Fruit fly (Drosophila melanogaster) whole organism, prepupa: ENCODE data around the gene Arpc3B.

Source experiments
- Blimp-1 ChIP-seq: fragments of 200-800 bp; sonication (Bioruptor generic); optimal IDR thresholded peaks from 3 replicates; lab custom pipeline; 2017; ENCODE audit warnings: missing biosample characterization, missing genetic modification characterization, mild to moderate bottlenecking, moderate library complexity, missing genetic modification reagents
- CG10631 ChIP-seq: fragments of 200-800 bp; sonication (Bioruptor generic); optimal IDR thresholded peaks from 2 replicates; lab custom pipeline; 2016; ENCODE audit warnings: missing biosample characterization, missing genetic modification characterization
- CG10669 ChIP-seq: fragments of 200-800 bp; sonication (Bioruptor generic); optimal IDR thresholded peaks from 3 replicates; lab custom pipeline; 2018; ENCODE audit warnings: missing biosample characterization, mild to moderate bottlenecking, missing genetic modification characterization, moderate library complexity
- CG11762 ChIP-seq: fragments of 200-800 bp; sonication (Bioruptor generic); optimal IDR thresholded peaks from 3 replicates; lab custom pipeline; 2016; ENCODE audit warnings: missing biosample characterization, missing genetic modification characterization; ENCODE audit not compliant: insufficient read depth
- CG15336 ChIP-seq: fragments of 200-800 bp; sonication (Bioruptor generic); IDR thresholded peaks from 2 replicates; pipeline ENCODE4 v1.3.6; 2022; ENCODE audit warnings: missing biosample characterization, missing genetic modification characterization
- CG1621 ChIP-seq: fragments of 200-800 bp; sonication (Bioruptor generic); optimal IDR thresholded peaks from 3 replicates; lab custom pipeline; 2018; ENCODE audit warnings: missing biosample characterization, mild to moderate bottlenecking, missing genetic modification characterization
- CG16779 ChIP-seq: fragments of 200-800 bp; sonication (Bioruptor generic); optimal IDR thresholded peaks from 3 replicates; lab custom pipeline; 2017; ENCODE audit warnings: missing biosample characterization, mild to moderate bottlenecking, missing genetic modification characterization
- CG34406 ChIP-seq: fragments of 200-800 bp; sonication (Bioruptor generic); optimal IDR thresholded peaks from 3 replicates; lab custom pipeline; 2016; ENCODE audit warnings: missing biosample characterization, missing genetic modification characterization
- CG3919 ChIP-seq: fragments of 200-800 bp; sonication (Bioruptor generic); optimal IDR thresholded peaks from 3 replicates; lab custom pipeline; 2016; ENCODE audit warnings: missing biosample characterization, missing genetic modification characterization
- CG6163 ChIP-seq: fragments of 200-800 bp; sonication (Bioruptor generic); IDR thresholded peaks from 3 replicates; pipeline ENCODE4 v1.3.6; 2022; ENCODE audit warnings: missing biosample characterization, missing genetic modification characterization
- CG6792 ChIP-seq: fragments of 200-800 bp; sonication (Bioruptor generic); optimal IDR thresholded peaks from 3 replicates; lab custom pipeline; 2016; ENCODE audit warnings: missing biosample characterization, missing genetic modification characterization
- CG6808 ChIP-seq: fragments of 200-800 bp; sonication (Bioruptor generic); optimal IDR thresholded peaks from 3 replicates; lab custom pipeline; 2017; ENCODE audit warnings: missing biosample characterization, missing genetic modification characterization, mild to moderate bottlenecking, moderate library complexity, missing genetic modification reagents
- CG6854 ChIP-seq: fragments of 200-800 bp; sonication (Bioruptor generic); optimal IDR thresholded peaks from 2 replicates; lab custom pipeline; 2017; ENCODE audit warnings: missing biosample characterization, mild to moderate bottlenecking, missing genetic modification characterization
- CG7368 ChIP-seq: fragments of 200-800 bp; sonication (Bioruptor generic); optimal IDR thresholded peaks from 3 replicates; lab custom pipeline; 2016; ENCODE audit warnings: missing biosample characterization, missing genetic modification characterization
- CG8119 ChIP-seq: fragments of 200-800 bp; sonication (Bioruptor generic); IDR thresholded peaks from 3 replicates; pipeline ENCODE4 v1.3.6; 2022; ENCODE audit warnings: missing biosample characterization, missing genetic modification characterization
- CG8319 ChIP-seq: fragments of 200-800 bp; sonication (Bioruptor generic); optimal IDR thresholded peaks from 3 replicates; lab custom pipeline; 2016; ENCODE audit warnings: missing biosample characterization, missing genetic modification characterization
- CG8632 ChIP-seq: fragments of 200-800 bp; sonication (Bioruptor generic); optimal IDR thresholded peaks from 3 replicates; lab custom pipeline; 2016; ENCODE audit warnings: missing biosample characterization, missing genetic modification characterization
- Eip93F ChIP-seq: fragments of 200-800 bp; sonication (Bioruptor generic); optimal IDR thresholded peaks from 2 replicates; lab custom pipeline; 2016; ENCODE audit warnings: missing biosample characterization, mild to moderate bottlenecking, missing genetic modification characterization
- Ets21C ChIP-seq: fragments of 200-800 bp; sonication (Bioruptor generic); optimal IDR thresholded peaks from 3 replicates; lab custom pipeline; 2016; ENCODE audit warnings: missing biosample characterization, missing genetic modification characterization
- Gug ChIP-seq: fragments of 200-800 bp; sonication (Bioruptor generic); IDR thresholded peaks from 2 replicates; pipeline ENCODE4 v1.3.6; 2022; ENCODE audit warnings: missing biosample characterization, missing genetic modification characterization
- Hr39 ChIP-seq: fragments of 200-800 bp; sonication (Bioruptor generic); optimal IDR thresholded peaks from 2 replicates; lab custom pipeline; 2016; ENCODE audit warnings: missing biosample characterization, missing genetic modification characterization
- Lpt ChIP-seq: fragments of 200-800 bp; sonication (Bioruptor generic); optimal IDR thresholded peaks from 3 replicates; lab custom pipeline; 2016; ENCODE audit warnings: missing biosample characterization, missing genetic modification characterization
- Met ChIP-seq: fragments of 200-800 bp; sonication (Bioruptor generic); optimal IDR thresholded peaks from 3 replicates; lab custom pipeline; 2016; ENCODE audit warnings: missing biosample characterization, missing genetic modification characterization
- Smox ChIP-seq: fragments of 200-800 bp; sonication (Bioruptor generic); optimal IDR thresholded peaks from 3 replicates; lab custom pipeline; 2016; ENCODE audit warnings: missing biosample characterization, missing genetic modification characterization
- Sox102F ChIP-seq: fragments of 200-800 bp; sonication (Bioruptor generic); optimal IDR thresholded peaks from 2 replicates; lab custom pipeline; 2016; ENCODE audit warnings: missing biosample characterization, mild to moderate bottlenecking, missing genetic modification characterization
- Sox14 ChIP-seq: fragments of 200-800 bp; sonication (Bioruptor generic); optimal IDR thresholded peaks from 3 replicates; lab custom pipeline; 2016; ENCODE audit warnings: missing biosample characterization, missing genetic modification characterization
- Sox15 ChIP-seq: fragments of 200-800 bp; sonication (Bioruptor generic); optimal IDR thresholded peaks from 3 replicates; lab custom pipeline; 2016; ENCODE audit warnings: missing biosample characterization, missing genetic modification characterization
- achi ChIP-seq: fragments of 200-800 bp; sonication (Bioruptor generic); optimal IDR thresholded peaks from 3 replicates; lab custom pipeline; 2016; ENCODE audit warnings: missing biosample characterization, missing genetic modification characterization
- cyc ChIP-seq: fragments of 200-800 bp; sonication (Bioruptor generic); optimal IDR thresholded peaks from 3 replicates; lab custom pipeline; 2016; ENCODE audit warnings: missing biosample characterization, missing genetic modification characterization
- dac ChIP-seq: fragments of 200-800 bp; sonication (Bioruptor generic); optimal IDR thresholded peaks from 2 replicates; lab custom pipeline; 2017; ENCODE audit warnings: missing biosample characterization, mild to moderate bottlenecking, missing genetic modification characterization
- dsx ChIP-seq: fragments of 200-800 bp; optimal IDR thresholded peaks from 3 replicates; lab custom pipeline; 2019; ENCODE audit warnings: missing biosample characterization, mild to moderate bottlenecking, missing genetic modification characterization, moderate library complexity; ENCODE audit not compliant: poor library complexity, severe bottlenecking
- eg ChIP-seq: fragments of 200-800 bp; sonication (Bioruptor generic); IDR thresholded peaks from 3 replicates; pipeline ENCODE4 v1.3.6; 2022; ENCODE audit warnings: missing biosample characterization, missing genetic modification characterization
- esn ChIP-seq: fragments of 200-800 bp; sonication (Bioruptor generic); optimal IDR thresholded peaks from 2 replicates; lab custom pipeline; 2016; ENCODE audit warnings: missing biosample characterization, mild to moderate bottlenecking, missing genetic modification characterization, moderate library complexity
- fd59A ChIP-seq: fragments of 200-800 bp; sonication (Bioruptor generic); optimal IDR thresholded peaks from 2 replicates; lab custom pipeline; 2017; ENCODE audit warnings: missing biosample characterization, mild to moderate bottlenecking, missing genetic modification characterization, missing genetic modification reagents
- net ChIP-seq: fragments of 200-800 bp; sonication (Bioruptor generic); optimal IDR thresholded peaks from 3 replicates; lab custom pipeline; 2016; ENCODE audit warnings: missing biosample characterization, missing genetic modification characterization
- pdm3 ChIP-seq: fragments of 200-800 bp; sonication (Bioruptor generic); optimal IDR thresholded peaks from 3 replicates; lab custom pipeline; 2016; ENCODE audit warnings: missing biosample characterization, missing genetic modification characterization
- salr ChIP-seq, 2 experiments: fragments of 200-800 bp; sonication (Bioruptor generic); optimal IDR thresholded peaks; 3 replicates each; lab custom pipeline; 2016 to 2018; ENCODE audit warnings: missing biosample characterization in 2 of 2, missing genetic modification characterization in 2 of 2, mild to moderate bottlenecking in 1 of 2
- spab ChIP-seq: fragments of 200-800 bp; sonication (Bioruptor generic); optimal IDR thresholded peaks from 2 replicates; lab custom pipeline; 2017; ENCODE audit warnings: missing biosample characterization, mild to moderate bottlenecking, missing genetic modification characterization, missing genetic modification reagents
- ss ChIP-seq, 2 experiments: fragments of 200-800 bp; sonication (Bioruptor generic); optimal IDR thresholded peaks; 2 replicates in 1 of 2; 3 replicates in 1 of 2; lab custom pipeline; 2017 to 2018; ENCODE audit warnings: mild to moderate bottlenecking in 2 of 2, missing biosample characterization in 2 of 2, missing genetic modification characterization in 2 of 2, moderate library complexity in 1 of 2
- svp ChIP-seq: fragments of 200-800 bp; sonication (Bioruptor generic); peaks from one replicate; lab custom pipeline; 2016; ENCODE audit warnings: missing biosample characterization, missing genetic modification characterization
- topi ChIP-seq: fragments of 200-800 bp; sonication (Bioruptor generic); optimal IDR thresholded peaks from 3 replicates; lab custom pipeline; 2016; ENCODE audit warnings: missing biosample characterization, missing genetic modification characterization
- vri ChIP-seq: fragments of 200-800 bp; sonication (Bioruptor generic); optimal IDR thresholded peaks from 3 replicates; lab custom pipeline; 2016; ENCODE audit warnings: missing biosample characterization, mild to moderate bottlenecking, missing genetic modification characterization

The Arpc3B gene

dm6 chrX:17077290-17078138, 28.1 kb downstream of the Arpc3B start, which contains the start of gene wcy (continued):
- TF ChIP-seq Eip93F (GFP tag; lab: Kevin White, UChicago) (no peak), CG8632 (GFP tag; lab: Kevin White, UChicago) (no peak), esn (GFP tag; lab: Kevin White, UChicago) (no peak), CG15336 (no peak), Sox15 (GFP tag; lab: Kevin White, UChicago) (no peak), achi (GFP tag; lab: Kevin White, UChicago) (no peak), CG7368 (GFP tag; lab: Kevin White, UChicago) (no peak), CG6808 (GFP tag; lab: Kevin White, UChicago) (peak; percentile 41), CG6792 (GFP tag; lab: Kevin White, UChicago) (no peak), CG8319 (GFP tag; lab: Kevin White, UChicago) (no peak), Blimp-1 (no peak), pdm3 (GFP tag; lab: Kevin White, UChicago) (no peak), CG3919 (GFP tag; lab: Kevin White, UChicago) (no peak), vri (GFP tag; lab: Kevin White, UChicago) (no peak), salr (GFP tag; optimal IDR thresholded peaks at IDR 0.05; lab: Kevin White, UChicago) (no peak), CG10631 (GFP tag; lab: Kevin White, UChicago) (no peak), Sox102F (no peak), CG6854 (no peak), eg (GFP tag; lab: Robert Waterston, UW) (no peak; the same call in 2 of the 3 replicates), Gug (GFP tag; lab: Robert Waterston, UW) (no peak), CG34406 (GFP tag; lab: Kevin White, UChicago) (no peak), net (peak; percentile 12), Lpt (GFP tag; lab: Kevin White, UChicago) (no peak), fd59A (GFP tag; lab: Kevin White, UChicago) (no peak), CG1621 (tag; lab: Kevin White, UChicago) (peak; percentile 68), dsx (no peak), Smox (GFP tag; lab: Kevin White, UChicago) (no peak), Ets21C (GFP tag; lab: Kevin White, UChicago) (no peak), CG11762 (GFP tag; lab: Kevin White, UChicago) (no peak), dac (GFP tag; lab: Kevin White, UChicago) (no peak), Met (GFP tag; lab: Kevin White, UChicago) (no peak), CG16779 (no peak), topi (GFP tag; lab: Kevin White, UChicago) (peak; percentile 11), CG10669 (GFP tag; lab: Kevin White, UChicago) (no peak), CG6163 (GFP tag; lab: Robert Waterston, UW) (peak; percentile 64), CG8119 (GFP tag; lab: Robert Waterston, UW) (no peak), svp (peak; percentile 61), Sox14 (GFP tag; lab: Kevin White, UChicago) (peak; percentile 3)

dm6 chrX:17076449-17077289, 29.0 kb downstream of the Arpc3B start:
- TF ChIP-seq Met (GFP tag; lab: Kevin White, UChicago), result no peak
- TF ChIP-seq ss (GFP tag; optimal IDR thresholded peaks at IDR 0.05; lab: Kevin White, UChicago), result no peak
- no peak for TF ChIP-seq Hr39 (GFP tag; lab: Kevin White, UChicago)
- TF ChIP-seq CG34406 (GFP tag; lab: Kevin White, UChicago), result no peak
- TF ChIP-seq Blimp-1, result no peak
- no peak for TF ChIP-seq spab (GFP tag; lab: Kevin White, UChicago)
- no peak for TF ChIP-seq vri (GFP tag; lab: Kevin White, UChicago)
- no peak for TF ChIP-seq cyc (GFP tag; lab: Kevin White, UChicago)
- TF ChIP-seq CG7368 (GFP tag; lab: Kevin White, UChicago), result no peak
- no peak for TF ChIP-seq Eip93F (GFP tag; lab: Kevin White, UChicago)
